Worm (Caenorhabditis elegans) whole organism, midembryonic: ENCODE results near the gene F54C9.3.

ENCODE experiments used
- T22C8.4 ChIP-seq: fragments of 200-800 bp; sonication (Bioruptor generic); IDR thresholded peaks from 2 replicates; pipeline ENCODE4 v1.3.6; 2022; ENCODE audit warnings: missing genetic modification characterization, missing compliant biosample characterization
- cog-1 ChIP-seq: sonication (generic microtip); optimal IDR thresholded peaks from 2 replicates; lab custom pipeline; 2016; ENCODE audit warnings: missing genetic modification characterization, missing compliant biosample characterization
- flt-1 ChIP-seq: fragments of 200-800 bp; sonication (Bioruptor generic); IDR thresholded peaks from 2 replicates; pipeline ENCODE4 v1.3.6; 2022; ENCODE audit warnings: missing genetic modification characterization, missing compliant biosample characterization
- klf-2 ChIP-seq: fragments of 200-800 bp; sonication (Bioruptor generic); conservative IDR thresholded peaks from 2 replicates; pipeline ENCODE4 v1.3.6; 2022; ENCODE audit warnings: missing genetic modification reagents, missing genetic modification characterization, missing compliant biosample characterization
- med-1 ChIP-seq: sonication (generic microtip); optimal IDR thresholded peaks from 2 replicates; lab custom pipeline; 2017; ENCODE audit warnings: missing genetic modification characterization, mild to moderate bottlenecking, missing compliant biosample characterization, antibody characterized with exemption, missing genetic modification reagents; ENCODE audit not compliant: insufficient read depth
- ref-1 ChIP-seq: fragments of 200-800 bp; sonication (Bioruptor generic); conservative IDR thresholded peaks from 2 replicates; pipeline ENCODE4 v1.3.6; 2022; ENCODE audit warnings: missing genetic modification reagents, missing genetic modification characterization, missing compliant biosample characterization
- tab-1 ChIP-seq: fragments of 200-800 bp; sonication (Bioruptor generic); IDR thresholded peaks from 2 replicates; pipeline ENCODE4 v1.3.6; 2022; ENCODE audit warnings: missing genetic modification characterization, missing compliant biosample characterization
- ztf-23 ChIP-seq: fragments of 200-800 bp; sonication (Bioruptor generic); IDR thresholded peaks from 2 replicates; pipeline ENCODE4 v1.3.6; 2022; ENCODE audit warnings: missing genetic modification reagents, missing genetic modification characterization, missing compliant biosample characterization
- ztf-29 ChIP-seq: fragments of 200-800 bp; sonication (Bioruptor generic); IDR thresholded peaks from 2 replicates; pipeline ENCODE4 v1.3.6; 2022; ENCODE audit warnings: missing genetic modification reagents, missing genetic modification characterization, missing compliant biosample characterization

ce11 chrII:8518210-8518609 lies 48.4 kb downstream of the F54C9.3 start, which contains the start of gene T13H5.8:
- TF ChIP-seq T22C8.4 (GFP tag; lab: Robert Waterston, UW) (no peak), flt-1 (GFP tag; lab: Robert Waterston, UW) (no peak), med-1 (no peak), ztf-29 (GFP tag; lab: Robert Waterston, UW) (no peak), ztf-23 (GFP tag; lab: Robert Waterston, UW) (no peak), cog-1 (tag; lab: Kevin White, UChicago) (no peak), klf-2 (GFP tag; lab: Robert Waterston, UW) (no peak), ref-1 (GFP tag; lab: Robert Waterston, UW) (no peak), tab-1 (GFP tag; lab: Robert Waterston, UW) (no peak)
